Worm (Caenorhabditis elegans): Measurements from ENCODE around the gene frpr-16.

frpr-16 gene

ce11 chrII:5988224-5988623 lies 42.8 kb downstream of the frpr-16 start, which contains the start of gene ins-2:
Gene ins-2 (plus strand): TSS chrII:5988524.
- no peak for TF ChIP-seq lin-11 (tag; optimal IDR thresholded peaks at IDR 0.05)
- TF ChIP-seq alr-1 (tag; optimal IDR thresholded peaks at IDR 0.05): no peak
- TF ChIP-seq ceh-82 (tag; optimal IDR thresholded peaks at IDR 0.05): no peak
- TF ChIP-seq mab-5 (tag; optimal IDR thresholded peaks at IDR 0.05): no peak
- TF ChIP-seq fos-1 (tag; optimal IDR thresholded peaks at IDR 0.05): no peak
- no peak for TF ChIP-seq R02D3.7 (tag; optimal IDR thresholded peaks at IDR 0.05)
- no peak for TF ChIP-seq peb-1 (tag; optimal IDR thresholded peaks at IDR 0.05)
